Worm (Caenorhabditis elegans): ENCODE measurements around the gene tsp-11.

tsp-11 gene

DNA sequence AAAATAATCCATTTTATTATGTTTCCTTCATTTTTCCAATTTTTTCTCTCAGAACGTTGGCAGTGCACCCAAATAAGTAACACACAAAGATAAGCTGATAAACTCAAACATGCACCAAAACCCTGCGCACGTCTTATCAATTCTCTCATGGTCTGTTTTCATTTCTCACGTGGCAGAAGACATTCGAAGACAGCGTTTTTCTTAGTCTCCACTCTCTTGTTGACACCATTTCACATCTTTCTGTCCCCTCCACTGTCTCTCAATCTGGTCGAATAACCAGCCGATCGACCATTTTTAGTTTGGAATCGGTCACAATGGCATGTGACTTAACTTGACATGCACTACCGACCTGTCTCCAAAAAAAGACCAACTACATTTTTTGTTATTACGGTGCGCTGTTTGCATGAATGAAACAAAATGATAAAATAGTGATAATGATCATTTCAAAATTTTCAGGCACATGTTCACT, 50.9 kb downstream of the tsp-11 start, which contains the start of gene C35B8.3:
TSS of gene C35B8.3 (plus strand) at position 51 of the 469 bp plus-strand sequence.
- TF ChIP-seq elt-2 (tag; optimal IDR thresholded peaks at IDR 0.05) (peak; percentile 88), hlh-15 (tag; optimal IDR thresholded peaks at IDR 0.05) (no peak), ceh-31 (tag; optimal IDR thresholded peaks at IDR 0.05) (no peak), C08G9.2 (tag; optimal IDR thresholded peaks at IDR 0.05) (no peak), eyg-1 (tag; optimal IDR thresholded peaks at IDR 0.05) (no peak)
